Worm (Caenorhabditis elegans) whole organism, mixed stage, embryonic: ENCODE data around the gene T14G8.4.

ENCODE experiments used
- ces-1 ChIP-seq: fragments of 150-350 bp; optimal IDR thresholded peaks from 2 replicates; lab custom pipeline; 2014; ENCODE audit warnings: missing biosample characterization, missing genetic modification reagents, missing genetic modification characterization
- elt-3 ChIP-seq: fragments of 150-350 bp; optimal IDR thresholded peaks from 2 replicates; lab custom pipeline; 2014; ENCODE audit warnings: missing biosample characterization, missing genetic modification characterization
- flh-1 ChIP-seq: fragments of 200-800 bp; sonication (Bioruptor generic); optimal IDR thresholded peaks from 2 replicates; lab custom pipeline; 2018; ENCODE audit warnings: mild to moderate bottlenecking, missing genetic modification characterization, moderate library complexity, missing compliant biosample characterization
- lin-13 ChIP-seq: fragments of 150-350 bp; optimal IDR thresholded peaks from 2 replicates; lab custom pipeline; 2014; ENCODE audit warnings: missing biosample characterization, missing genetic modification characterization
- lsy-2 ChIP-seq: fragments of 150-350 bp; optimal IDR thresholded peaks from 2 replicates; lab custom pipeline; 2014; ENCODE audit warnings: missing biosample characterization, missing genetic modification characterization
- nhr-12 ChIP-seq: fragments of 150-350 bp; optimal IDR thresholded peaks from 2 replicates; lab custom pipeline; 2014; ENCODE audit warnings: missing biosample characterization, missing genetic modification characterization
- nhr-2 ChIP-seq: fragments of 150-350 bp; optimal IDR thresholded peaks from 2 replicates; lab custom pipeline; 2014; ENCODE audit warnings: missing biosample characterization, missing genetic modification characterization
- nhr-237 ChIP-seq: fragments of 150-350 bp; optimal IDR thresholded peaks from 2 replicates; lab custom pipeline; 2014; ENCODE audit warnings: missing biosample characterization, missing genetic modification characterization
- nhr-76 ChIP-seq: sonication (generic microtip); optimal IDR thresholded peaks from 2 replicates; lab custom pipeline; 2017; ENCODE audit warnings: missing biosample characterization, missing genetic modification characterization
- unc-62 ChIP-seq: fragments of 150-350 bp; optimal IDR thresholded peaks from 2 replicates; lab custom pipeline; 2014; ENCODE audit warnings: missing biosample characterization, missing genetic modification reagents, missing genetic modification characterization

- no peak for TF ChIP-seq nhr-12 (tag; lab: Kevin White, UChicago)
- no peak for TF ChIP-seq nhr-237
- no peak for TF ChIP-seq elt-3 (tag; lab: Kevin White, UChicago)
- TF ChIP-seq ces-1 (GFP tag; lab: Kevin White, UChicago): no peak
- TF ChIP-seq unc-62: no peak
- TF ChIP-seq lsy-2 (tag; lab: Kevin White, UChicago): no peak
- no peak for TF ChIP-seq nhr-2 (tag; lab: Kevin White, UChicago)
- no peak for TF ChIP-seq nhr-76
- TF ChIP-seq flh-1 (GFP tag; lab: Kevin White, UChicago): no peak
- TF ChIP-seq lin-13 (tag; lab: Kevin White, UChicago): no peak
These were observed 48.3 kb downstream of the T14G8.4 start for ce11 chrX:12815367-12815766.
